Fruit fly (Drosophila melanogaster): ENCODE results near the gene CG33158.

The CG33158 gene

DNA sequence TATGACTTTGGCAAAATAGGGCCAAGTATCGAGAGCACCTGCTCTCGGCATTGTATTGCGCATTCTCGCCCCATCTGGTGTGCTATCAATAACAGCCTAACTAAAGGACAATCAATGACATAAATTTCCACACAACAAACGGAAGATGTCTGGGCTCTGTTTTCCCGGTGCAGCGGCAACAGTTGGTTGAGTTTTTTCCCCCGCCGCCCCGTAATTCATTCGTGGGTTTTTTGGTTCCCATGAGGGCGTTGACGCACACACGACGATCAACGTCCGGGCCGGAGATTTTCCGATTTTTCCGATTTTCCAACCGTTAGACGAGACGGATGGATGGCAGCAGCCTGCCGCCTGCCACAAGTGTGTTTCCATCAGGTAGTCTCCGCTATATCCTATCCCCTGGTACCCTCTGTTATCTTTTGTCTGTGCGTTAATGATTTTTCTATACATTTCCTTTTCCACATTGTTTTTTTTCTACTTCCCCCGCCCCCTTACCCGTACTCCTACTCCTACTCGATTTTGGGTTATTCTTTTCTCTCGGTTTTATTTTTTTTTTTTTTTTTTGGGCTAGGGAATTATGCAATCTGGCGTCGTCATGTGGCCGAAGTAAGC, 56.2 kb downstream of the CG33158 start:
- no peak for TF ChIP-seq ttk (optimal IDR thresholded peaks at IDR 0.05)
- TF ChIP-seq psq (optimal IDR thresholded peaks at IDR 0.05): no peak
- no peak for TF ChIP-seq Myc (optimal IDR thresholded peaks at IDR 0.05)
- no peak for TF ChIP-seq insv (optimal IDR thresholded peaks at IDR 0.05)
- no peak for TF ChIP-seq h (optimal IDR thresholded peaks at IDR 0.05)
- TF ChIP-seq Sin3A (optimal IDR thresholded peaks at IDR 0.05): no peak

DNA sequence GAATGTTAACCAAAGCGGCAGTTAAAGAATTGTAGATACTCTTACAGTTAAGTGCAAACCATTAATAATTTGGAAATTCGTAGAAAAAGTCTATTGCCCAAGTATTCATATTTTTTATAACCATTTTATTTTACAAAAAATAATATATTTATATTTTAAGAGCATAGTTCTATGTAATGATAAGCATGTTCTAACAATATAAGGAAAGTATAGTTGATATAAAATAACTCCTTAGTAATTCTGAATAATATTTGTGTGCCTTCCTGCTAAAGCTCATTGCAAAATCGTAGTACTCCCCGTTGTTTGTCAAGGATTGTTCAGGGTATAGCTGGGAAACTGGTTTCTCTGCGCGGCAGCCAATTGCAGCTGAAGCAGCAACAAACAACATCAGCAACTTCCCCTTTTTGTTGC, 57.3 kb downstream of the CG33158 start:
- TF ChIP-seq psq (optimal IDR thresholded peaks at IDR 0.05) (no peak), ttk (optimal IDR thresholded peaks at IDR 0.05) (no peak), h (optimal IDR thresholded peaks at IDR 0.05) (no peak), insv (optimal IDR thresholded peaks at IDR 0.05) (no peak), Myc (optimal IDR thresholded peaks at IDR 0.05) (no peak), Sin3A (optimal IDR thresholded peaks at IDR 0.05) (no peak)

DNA sequence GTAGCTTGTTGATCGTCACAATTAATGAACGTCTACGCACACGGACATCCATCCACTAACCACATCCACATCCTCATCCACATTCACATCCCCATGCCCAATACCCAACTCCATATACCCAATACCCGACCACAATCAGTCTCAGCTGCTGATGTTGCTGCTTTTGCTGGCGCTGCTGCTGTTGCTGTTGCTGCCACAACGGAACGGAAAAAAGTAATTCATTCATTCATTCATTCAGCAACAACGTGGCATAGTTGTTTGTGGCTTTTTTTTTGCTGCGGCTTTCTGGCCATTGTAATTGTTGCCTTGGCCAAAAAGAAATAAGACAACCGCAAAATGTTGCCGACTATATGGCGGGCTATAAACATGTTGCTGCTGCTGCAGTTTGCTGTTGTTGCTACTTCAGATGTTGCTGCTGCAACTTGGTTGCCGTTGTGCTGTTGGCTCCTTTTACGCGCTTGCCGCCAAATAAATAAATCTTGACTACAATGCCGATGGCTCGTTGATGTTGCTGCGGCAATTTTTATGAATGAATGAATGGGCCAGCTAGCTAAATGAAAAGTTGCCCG, 57.8 kb downstream of the CG33158 start:
- TF ChIP-seq Sin3A (optimal IDR thresholded peaks at IDR 0.05) (no peak), psq (optimal IDR thresholded peaks at IDR 0.05) (no peak), h (optimal IDR thresholded peaks at IDR 0.05) (no peak), insv (optimal IDR thresholded peaks at IDR 0.05) (no peak), Myc (optimal IDR thresholded peaks at IDR 0.05) (no peak), ttk (optimal IDR thresholded peaks at IDR 0.05) (no peak)

DNA sequence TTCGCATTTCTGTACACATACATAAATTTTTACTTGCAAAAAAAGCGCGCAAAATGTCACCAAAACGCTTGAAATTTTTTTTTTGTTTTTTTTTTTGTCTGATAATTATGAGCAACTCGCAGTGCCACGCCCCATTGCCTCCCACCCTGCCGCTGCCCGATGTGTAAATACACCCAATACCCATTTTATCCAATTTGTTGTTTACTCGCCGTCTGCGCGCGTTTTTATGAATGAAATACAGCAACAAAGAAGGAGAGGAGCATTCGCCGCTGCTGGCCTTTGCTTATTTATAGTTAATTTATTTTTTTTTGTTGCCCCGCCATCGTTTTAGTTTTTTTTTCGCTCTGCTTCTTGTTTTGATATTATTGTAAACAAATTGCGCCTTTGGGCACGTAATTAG, 58.3 kb downstream of the CG33158 start:
- TF ChIP-seq ttk (optimal IDR thresholded peaks at IDR 0.05): no peak
- TF ChIP-seq Sin3A (optimal IDR thresholded peaks at IDR 0.05): no peak
- no peak for TF ChIP-seq h (optimal IDR thresholded peaks at IDR 0.05)

DNA sequence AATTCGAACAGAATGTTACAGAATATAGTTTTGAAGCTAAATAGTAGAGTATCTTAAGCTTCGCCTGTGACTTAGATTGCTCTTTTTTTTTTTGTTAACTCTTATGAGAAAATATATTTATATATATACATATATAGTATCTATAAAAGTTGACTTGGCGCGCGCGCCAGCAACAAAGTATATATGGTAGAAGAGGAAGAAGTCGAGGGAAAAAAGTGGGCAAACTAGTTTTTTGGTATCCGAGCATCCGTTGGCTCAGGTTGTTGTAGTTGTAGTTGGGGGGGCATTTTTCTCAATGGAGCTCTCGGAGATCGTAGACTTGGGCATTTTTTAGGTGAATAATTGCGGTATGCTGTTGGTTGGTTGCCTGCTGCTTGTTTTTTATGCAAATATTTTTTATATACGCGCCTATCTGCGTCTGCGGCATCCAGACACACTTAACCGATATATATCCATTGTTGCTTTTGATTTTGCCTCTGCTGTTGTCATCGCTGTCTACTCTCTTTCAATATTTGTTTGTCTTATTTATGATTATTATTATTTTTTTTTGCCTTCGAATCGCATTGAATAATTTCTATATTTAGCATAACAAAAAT, 59.3 kb downstream of the CG33158 start:
- TF ChIP-seq insv (optimal IDR thresholded peaks at IDR 0.05) (no peak), ttk (optimal IDR thresholded peaks at IDR 0.05) (no peak), h (optimal IDR thresholded peaks at IDR 0.05) (no peak), Sin3A (optimal IDR thresholded peaks at IDR 0.05) (no peak), psq (optimal IDR thresholded peaks at IDR 0.05) (no peak), Myc (optimal IDR thresholded peaks at IDR 0.05) (no peak)

DNA sequence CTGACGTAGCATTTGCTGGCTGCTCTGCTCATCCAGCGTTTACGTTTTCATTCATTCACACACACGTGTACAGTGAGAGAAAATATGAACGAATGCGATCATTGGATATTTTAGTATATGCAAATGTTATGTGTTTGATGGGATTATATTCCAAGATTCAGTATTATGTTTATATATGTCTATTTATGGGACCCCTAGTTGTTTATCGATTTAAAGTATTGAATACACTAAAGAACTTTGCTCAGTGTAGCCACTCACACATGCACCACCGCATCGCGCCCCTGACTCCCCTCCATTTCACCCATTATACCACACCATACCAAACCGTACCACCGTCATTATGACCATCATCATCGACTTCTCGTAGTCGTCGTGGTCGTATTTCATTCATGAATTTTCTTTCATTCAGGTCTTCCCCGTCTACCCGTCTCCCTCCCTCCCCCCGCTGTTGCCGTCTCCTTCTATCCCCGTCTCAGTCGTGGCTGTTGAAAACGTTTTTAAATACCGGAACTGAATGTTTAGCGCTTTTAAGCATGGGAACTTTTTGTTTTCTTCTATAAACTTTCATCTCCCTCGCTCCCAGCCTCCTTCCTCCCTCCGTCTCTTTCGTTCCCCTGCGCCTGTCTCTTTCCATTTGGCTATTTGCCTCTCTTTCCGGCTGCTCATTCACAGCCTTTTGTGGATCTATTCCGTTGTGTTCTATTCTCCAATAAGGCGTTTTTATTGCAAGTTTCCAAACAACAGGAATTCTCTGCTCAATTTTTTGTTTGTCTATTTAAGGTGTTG, 61.2 kb downstream of the CG33158 start:
- TF ChIP-seq Myc (optimal IDR thresholded peaks at IDR 0.05) (no peak), ttk (optimal IDR thresholded peaks at IDR 0.05) (no peak), h (optimal IDR thresholded peaks at IDR 0.05) (no peak), Sin3A (optimal IDR thresholded peaks at IDR 0.05) (no peak), insv (optimal IDR thresholded peaks at IDR 0.05) (no peak), psq (optimal IDR thresholded peaks at IDR 0.05) (no peak)

DNA sequence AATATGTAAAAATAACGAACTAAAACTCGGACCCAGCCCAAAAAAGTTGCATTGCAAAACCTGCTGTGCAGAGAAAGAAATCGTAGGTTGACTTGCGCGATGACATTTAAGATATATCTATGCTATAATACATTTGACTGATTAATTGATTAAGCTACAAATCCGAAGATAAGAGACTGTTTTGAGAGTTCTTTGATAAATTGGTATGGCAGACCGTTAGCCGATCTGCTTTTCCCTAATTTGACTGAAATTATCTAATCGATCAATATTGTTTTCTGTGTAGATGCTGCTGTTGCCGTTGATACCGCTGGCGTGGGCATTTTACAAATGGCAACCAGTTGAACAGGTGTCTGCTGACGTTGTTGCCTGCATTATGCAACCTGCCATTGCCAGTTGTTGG, 62.8 kb downstream of the CG33158 start:
- no peak for TF ChIP-seq psq (optimal IDR thresholded peaks at IDR 0.05)

DNA sequence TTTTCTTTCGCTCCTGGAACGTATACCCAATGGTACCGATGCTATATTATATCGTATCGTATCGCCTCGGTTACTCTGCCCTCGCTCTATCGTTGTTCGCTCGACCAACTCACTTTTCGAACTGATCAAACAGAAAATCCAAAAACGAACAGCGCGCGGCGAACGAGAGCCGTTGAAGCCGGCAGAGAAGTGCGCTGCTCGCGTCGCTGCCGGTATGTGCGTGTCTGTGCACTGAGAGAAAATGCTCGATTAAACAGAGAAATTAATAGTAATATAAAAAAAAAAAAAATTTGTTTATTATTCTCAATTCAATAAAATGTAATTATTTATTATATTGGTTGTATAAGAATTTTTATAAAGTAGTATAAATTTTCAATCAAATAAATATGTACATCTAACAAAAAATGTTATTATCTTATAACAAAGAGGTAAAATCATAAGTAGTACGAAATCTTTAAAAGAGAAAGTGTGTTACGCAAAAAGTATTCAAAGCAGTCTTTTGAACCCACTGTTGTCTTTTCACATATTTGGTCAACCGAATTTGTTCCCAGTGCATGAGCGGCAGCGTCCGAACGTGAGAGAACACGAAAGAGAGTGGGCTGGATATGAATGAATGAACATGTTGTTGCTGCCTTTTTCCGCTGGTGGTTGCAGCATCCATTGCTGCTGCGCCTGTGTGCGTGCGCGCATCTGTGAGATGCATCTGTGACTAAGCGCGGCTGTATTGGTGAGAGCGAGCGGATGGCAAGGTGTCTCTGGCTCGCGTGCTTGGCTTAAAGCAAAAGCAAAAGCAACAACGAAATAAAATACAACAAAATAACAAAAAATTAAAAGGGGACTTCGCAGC, 64.3 kb downstream of the CG33158 start, which contains the start of gene aos:
Gene aos (minus strand): TSS at position 127 of the 847 bp plus-strand sequence.
- TF ChIP-seq Sin3A (optimal IDR thresholded peaks at IDR 0.05): no peak
- TF ChIP-seq h (optimal IDR thresholded peaks at IDR 0.05): no peak
- no peak for TF ChIP-seq ttk (optimal IDR thresholded peaks at IDR 0.05)

DNA sequence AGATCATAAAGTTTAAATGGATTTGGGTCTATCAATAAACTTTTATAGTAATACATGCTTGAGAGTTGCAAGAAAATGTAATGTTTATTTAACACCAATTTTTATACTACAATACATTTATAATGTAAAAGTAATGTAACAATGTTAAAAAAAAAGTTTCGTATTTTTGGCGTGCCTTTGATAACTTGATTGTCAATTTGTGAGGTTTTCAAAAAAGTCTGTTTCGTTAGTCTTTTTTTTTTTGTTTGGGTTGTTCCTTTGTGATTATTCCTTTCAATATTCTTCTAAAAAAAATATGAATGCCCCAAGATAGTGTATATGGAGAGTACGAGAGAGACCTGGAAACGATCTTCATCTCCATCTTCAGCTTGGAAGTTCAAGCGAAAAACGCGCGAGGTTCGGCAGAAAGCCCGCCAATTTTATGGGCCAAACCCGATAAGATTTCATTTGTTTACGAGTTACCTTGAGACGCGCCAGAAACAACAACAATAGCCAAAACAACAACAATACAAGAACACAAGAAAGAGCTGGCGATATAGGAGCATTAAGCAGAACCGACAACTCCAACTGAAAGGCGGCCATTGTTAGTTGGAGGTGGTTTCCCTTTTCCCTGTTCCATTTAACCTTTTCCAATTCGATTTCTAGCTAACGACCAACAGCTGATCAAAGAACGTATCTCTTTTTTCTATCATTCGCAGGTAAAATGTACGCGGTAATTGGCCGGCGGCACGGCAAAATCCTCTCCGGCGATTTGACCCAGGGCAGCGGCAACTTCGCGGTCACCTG, 65.5 kb downstream of the CG33158 start:
- TF ChIP-seq ttk (optimal IDR thresholded peaks at IDR 0.05) (no peak), h (optimal IDR thresholded peaks at IDR 0.05) (no peak), Sin3A (optimal IDR thresholded peaks at IDR 0.05) (no peak), psq (optimal IDR thresholded peaks at IDR 0.05) (no peak)

DNA sequence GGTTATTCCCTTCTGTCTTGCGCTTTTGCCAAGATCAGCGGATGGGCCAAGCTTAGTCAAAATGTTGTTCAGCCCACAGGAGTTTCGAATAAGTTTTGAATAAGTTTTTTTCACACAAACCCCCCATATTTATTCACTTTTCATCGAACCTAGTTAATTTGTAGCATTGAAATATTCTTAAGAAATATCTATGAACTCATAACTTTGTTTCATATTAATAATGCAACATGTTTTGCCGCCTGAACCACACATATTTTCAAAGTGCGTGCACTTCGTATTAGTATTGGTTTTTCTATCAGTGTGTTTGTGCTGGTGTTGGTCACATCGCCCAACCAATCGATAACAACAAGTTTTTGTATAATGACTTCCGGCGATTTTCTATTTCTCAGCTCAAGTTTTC, 67.1 kb downstream of the CG33158 start:
- TF ChIP-seq Sin3A (optimal IDR thresholded peaks at IDR 0.05) (no peak), Myc (optimal IDR thresholded peaks at IDR 0.05) (no peak)

DNA sequence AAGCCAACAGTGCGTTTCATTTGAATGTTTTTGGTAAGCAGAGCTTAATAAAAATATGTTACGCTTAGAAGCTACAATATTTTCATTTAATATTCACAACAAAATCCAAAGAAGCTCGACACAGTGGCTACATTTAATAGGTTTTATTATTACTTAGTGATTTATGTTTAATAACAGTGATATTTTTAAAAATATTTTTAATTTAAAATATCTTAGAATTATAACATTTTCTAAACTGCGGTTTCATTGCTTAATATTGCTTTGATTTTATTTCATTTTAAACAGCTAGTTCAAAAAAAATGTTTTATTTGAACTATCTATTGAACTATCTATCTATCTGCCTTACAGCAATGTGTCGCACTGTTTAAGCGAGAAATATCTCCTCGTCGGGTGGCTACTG, 68.4 kb downstream of the CG33158 start:
- TF ChIP-seq psq (optimal IDR thresholded peaks at IDR 0.05) (no peak), insv (optimal IDR thresholded peaks at IDR 0.05) (no peak), Myc (optimal IDR thresholded peaks at IDR 0.05) (no peak), Sin3A (optimal IDR thresholded peaks at IDR 0.05) (no peak), ttk (optimal IDR thresholded peaks at IDR 0.05) (no peak), h (optimal IDR thresholded peaks at IDR 0.05) (no peak)

Data from Kc167 (cell line).